Worm (Caenorhabditis elegans) whole organism, L3 larva: ENCODE data around the gene Y50E8A.5.

Experiments used
- ceh-28 ChIP-seq: fragments of 150-350 bp; optimal IDR thresholded peaks from 2 replicates; lab custom pipeline; 2014; ENCODE audit warnings: missing biosample characterization, missing genetic modification reagents, missing genetic modification characterization
- fkh-10 ChIP-seq: sonication (generic microtip); optimal IDR thresholded peaks from 2 replicates; lab custom pipeline; 2017; ENCODE audit warnings: missing biosample characterization, missing genetic modification reagents, missing genetic modification characterization
- lin-15B ChIP-seq: fragments of 150-350 bp; optimal IDR thresholded peaks from 2 replicates; lab custom pipeline; 2014; ENCODE audit warnings: missing biosample characterization, missing genetic modification characterization
- nhr-12 ChIP-seq: fragments of 150-350 bp; optimal IDR thresholded peaks from 2 replicates; lab custom pipeline; 2014; ENCODE audit warnings: missing biosample characterization, missing genetic modification characterization
- nhr-28 ChIP-seq: fragments of 150-350 bp; optimal IDR thresholded peaks from 2 replicates; lab custom pipeline; 2014; ENCODE audit warnings: missing biosample characterization, missing genetic modification characterization
- nhr-76 ChIP-seq: fragments of 150-350 bp; sonication (generic microtip); optimal IDR thresholded peaks from 5 replicates; lab custom pipeline; 2014; ENCODE audit warnings: missing biosample characterization, missing genetic modification characterization
- nhr-77 ChIP-seq: fragments of 150-350 bp; optimal IDR thresholded peaks from 2 replicates; lab custom pipeline; 2014; ENCODE audit warnings: missing biosample characterization, missing genetic modification characterization
- sea-2 ChIP-seq: fragments of 150-350 bp; sonication (generic microtip); optimal IDR thresholded peaks from 4 replicates; lab custom pipeline; 2014; ENCODE audit warnings: missing biosample characterization, missing genetic modification reagents, missing genetic modification characterization
- skn-1 ChIP-seq: fragments of 150-350 bp; optimal IDR thresholded peaks from 2 replicates; lab custom pipeline; 2014; ENCODE audit warnings: missing biosample characterization, missing genetic modification characterization
- ztf-11 ChIP-seq: fragments of 150-350 bp; optimal IDR thresholded peaks from 2 replicates; lab custom pipeline; 2014; ENCODE audit warnings: missing biosample characterization, missing genetic modification characterization
- ztf-4 ChIP-seq: fragments of 150-350 bp; optimal IDR thresholded peaks from 2 replicates; lab custom pipeline; 2014; ENCODE audit warnings: missing biosample characterization, missing genetic modification characterization

- TF ChIP-seq lin-15B (no peak), nhr-77 (tag; lab: Kevin White, UChicago) (no peak), sea-2 (GFP tag; lab: Kevin White, UChicago) (no peak), nhr-12 (tag; lab: Kevin White, UChicago) (no peak), nhr-28 (tag; lab: Kevin White, UChicago) (no peak), skn-1 (tag; lab: Kevin White, UChicago) (no peak), ceh-28 (tag; lab: Kevin White, UChicago) (no peak), ztf-4 (no peak), ztf-11 (tag; lab: Kevin White, UChicago) (no peak), fkh-10 (GFP tag; lab: Kevin White, UChicago) (no peak), nhr-76 (no peak)
Measured at ce11 chrV:14712316-14712715, 24.4 kb downstream of the Y50E8A.5 start, which contains the start of gene R08A2.5.
